Fruit fly (Drosophila melanogaster) whole organism, embryonic: ENCODE data around the gene pont.

Experiments used
- Antp ChIP-seq: fragments of 200-800 bp; sonication (Bioruptor generic); optimal IDR thresholded peaks from 3 replicates; lab custom pipeline; 2016; ENCODE audit warnings: missing biosample characterization, missing genetic modification characterization
- BEAF-32 ChIP-seq: fragments of 200-800 bp; sonication (Bioruptor generic); optimal IDR thresholded peaks from 3 replicates; lab custom pipeline; 2017; ENCODE audit warnings: missing biosample characterization, missing genetic modification characterization, mild to moderate bottlenecking, moderate library complexity, missing genetic modification reagents
- CG10267 ChIP-seq: fragments of 200-800 bp; sonication (Bioruptor generic); optimal IDR thresholded peaks from 2 replicates; lab custom pipeline; 2018; ENCODE audit warnings: missing biosample characterization, mild to moderate bottlenecking, missing genetic modification characterization, moderate library complexity
- CG11247 ChIP-seq: fragments of 200-800 bp; sonication (Bioruptor generic); IDR thresholded peaks from 2 replicates; pipeline ENCODE4 v1.3.6; 2022; ENCODE audit warnings: missing biosample characterization, missing genetic modification characterization
- CG12236 ChIP-seq: fragments of 200-800 bp; sonication (Bioruptor generic); optimal IDR thresholded peaks from 2 replicates; lab custom pipeline; 2016; ENCODE audit warnings: missing biosample characterization, missing genetic modification characterization
- CG1233 ChIP-seq: fragments of 200-800 bp; sonication (Bioruptor generic); optimal IDR thresholded peaks from 4 replicates; lab custom pipeline; 2018; ENCODE audit warnings: missing biosample characterization, mild to moderate bottlenecking, missing genetic modification characterization
- CG15479 ChIP-seq: fragments of 200-800 bp; sonication (Bioruptor generic); optimal IDR thresholded peaks from 3 replicates; lab custom pipeline; 2019; ENCODE audit warnings: missing biosample characterization, mild to moderate bottlenecking, missing genetic modification characterization, moderate library complexity
- CG15514 ChIP-seq: fragments of 200-800 bp; sonication (Bioruptor generic); optimal IDR thresholded peaks from 3 replicates; lab custom pipeline; 2017; ENCODE audit warnings: missing biosample characterization, missing genetic modification characterization, mild to moderate bottlenecking, moderate library complexity, missing genetic modification reagents
- CG15601 ChIP-seq: fragments of 200-800 bp; sonication (Bioruptor generic); optimal IDR thresholded peaks from 3 replicates; lab custom pipeline; 2019; ENCODE audit warnings: missing biosample characterization, mild to moderate bottlenecking, missing genetic modification characterization, moderate library complexity
- CG17359 ChIP-seq: fragments of 200-800 bp; sonication (Bioruptor generic); optimal IDR thresholded peaks from 3 replicates; lab custom pipeline; 2018; ENCODE audit warnings: missing biosample characterization, mild to moderate bottlenecking, missing genetic modification characterization, moderate library complexity
- CG17802 ChIP-seq: fragments of 200-800 bp; sonication (Bioruptor generic); optimal IDR thresholded peaks from 2 replicates; lab custom pipeline; 2018; ENCODE audit warnings: missing biosample characterization, mild to moderate bottlenecking, missing genetic modification characterization, moderate library complexity
- CG2889 ChIP-seq: fragments of 200-800 bp; sonication (Bioruptor generic); IDR thresholded peaks from 3 replicates; pipeline ENCODE4 v1.3.6; 2022; ENCODE audit warnings: missing biosample characterization, missing genetic modification characterization
- CG3163 ChIP-seq: fragments of 200-800 bp; sonication (Bioruptor generic); optimal IDR thresholded peaks from 3 replicates; lab custom pipeline; 2016; ENCODE audit warnings: missing biosample characterization, missing genetic modification characterization
- CG33213 ChIP-seq: fragments of 200-800 bp; sonication (Bioruptor generic); optimal IDR thresholded peaks from 3 replicates; lab custom pipeline; 2016; ENCODE audit warnings: missing biosample characterization, missing genetic modification characterization
- CG42726 ChIP-seq: fragments of 200-800 bp; sonication (Bioruptor generic); IDR thresholded peaks from 2 replicates; pipeline ENCODE4 v1.3.6; 2022; ENCODE audit warnings: missing biosample characterization, missing genetic modification characterization; ENCODE audit not compliant: partially characterized antibody
- CG4360 ChIP-seq: fragments of 200-800 bp; sonication (Bioruptor generic); IDR thresholded peaks from 2 replicates; pipeline ENCODE4 v1.3.6; 2022; ENCODE audit warnings: missing biosample characterization, missing genetic modification characterization
- CG6683 ChIP-seq: fragments of 200-800 bp; sonication (Bioruptor generic); optimal IDR thresholded peaks from 2 replicates; lab custom pipeline; 2017; ENCODE audit warnings: missing biosample characterization, mild to moderate bottlenecking, missing genetic modification characterization, missing genetic modification reagents
- CG8359 ChIP-seq: fragments of 200-800 bp; sonication (Bioruptor generic); optimal IDR thresholded peaks from 2 replicates; lab custom pipeline; 2017; ENCODE audit warnings: missing biosample characterization, mild to moderate bottlenecking, missing genetic modification characterization, borderline replicate concordance
- CG8478 ChIP-seq: fragments of >200 bp; optimal IDR thresholded peaks from 2 replicates; lab custom pipeline; 2018
- Dip2 ChIP-seq: fragments of 200-800 bp; sonication (Bioruptor generic); IDR thresholded peaks from 2 replicates; pipeline ENCODE4 v1.3.6; 2022; ENCODE audit warnings: missing biosample characterization, missing genetic modification characterization
- Ets65A ChIP-seq: fragments of 200-800 bp; sonication (Bioruptor generic); peaks from one replicate; lab custom pipeline; 2016; ENCODE audit warnings: missing biosample characterization, missing genetic modification characterization
- Fer3 ChIP-seq: fragments of 200-800 bp; sonication (Bioruptor generic); optimal IDR thresholded peaks from 2 replicates; lab custom pipeline; 2018; ENCODE audit warnings: missing biosample characterization, mild to moderate bottlenecking, missing genetic modification characterization, moderate library complexity
- Jarid2 ChIP-seq: fragments of 200-800 bp; sonication (Bioruptor generic); optimal IDR thresholded peaks from 3 replicates; lab custom pipeline; 2017; ENCODE audit warnings: mild to moderate bottlenecking, missing biosample characterization, missing genetic modification reagents, missing genetic modification characterization
- Meics ChIP-seq: fragments of 200-800 bp; sonication (Bioruptor generic); optimal IDR thresholded peaks from 2 replicates; lab custom pipeline; 2017; ENCODE audit warnings: missing biosample characterization, mild to moderate bottlenecking, missing genetic modification characterization
- Mes4 ChIP-seq: fragments of 200-800 bp; sonication (Bioruptor generic); optimal IDR thresholded peaks from 2 replicates; lab custom pipeline; 2016; ENCODE audit warnings: missing biosample characterization, missing genetic modification characterization
- Mrtf ChIP-seq: fragments of 200-800 bp; sonication (Bioruptor generic); IDR thresholded peaks from 3 replicates; pipeline ENCODE4 v1.3.6; 2022; ENCODE audit warnings: missing biosample characterization, missing genetic modification characterization
- NC2β ChIP-seq: fragments of 200-800 bp; sonication (Bioruptor generic); optimal IDR thresholded peaks from 2 replicates; lab custom pipeline; 2016; ENCODE audit warnings: missing biosample characterization, missing genetic modification characterization
- Neu2 ChIP-seq: fragments of 200-800 bp; sonication (Bioruptor generic); optimal IDR thresholded peaks from 3 replicates; lab custom pipeline; 2016; ENCODE audit warnings: missing biosample characterization, missing genetic modification characterization, borderline replicate concordance
- Sin3A ChIP-seq: fragments of >200 bp; optimal IDR thresholded peaks from 2 replicates; lab custom pipeline; 2018
- TFAM ChIP-seq: fragments of 200-800 bp; sonication (Bioruptor generic); optimal IDR thresholded peaks from 2 replicates; lab custom pipeline; 2017; ENCODE audit warnings: missing biosample characterization, missing genetic modification characterization, inconsistent platforms
- ac ChIP-seq: fragments of 200-800 bp; sonication (Bioruptor generic); optimal IDR thresholded peaks from 3 replicates; lab custom pipeline; 2017; ENCODE audit warnings: missing biosample characterization, mild to moderate bottlenecking, missing genetic modification characterization
- ash1 ChIP-seq: fragments of 200-800 bp; sonication (Bioruptor generic); optimal IDR thresholded peaks from 2 replicates; lab custom pipeline; 2018; ENCODE audit warnings: missing biosample characterization, mild to moderate bottlenecking, missing genetic modification characterization
- cas ChIP-seq: fragments of 200-800 bp; sonication (Bioruptor generic); IDR thresholded peaks from 2 replicates; pipeline ENCODE4 v1.3.6; 2022; ENCODE audit warnings: missing biosample characterization, missing genetic modification characterization
- caup ChIP-seq: fragments of 200-800 bp; sonication (Bioruptor generic); optimal IDR thresholded peaks from 3 replicates; lab custom pipeline; 2017; ENCODE audit warnings: missing biosample characterization, mild to moderate bottlenecking, missing genetic modification characterization, moderate library complexity; ENCODE audit not compliant: severe bottlenecking
- cg ChIP-seq: fragments of 200-800 bp; sonication (Bioruptor generic); optimal IDR thresholded peaks from 3 replicates; lab custom pipeline; 2019; ENCODE audit warnings: missing biosample characterization, mild to moderate bottlenecking, missing genetic modification characterization, moderate library complexity
- cwo ChIP-seq: fragments of 200-800 bp; sonication (Bioruptor generic); optimal IDR thresholded peaks from 3 replicates; lab custom pipeline; 2017; ENCODE audit warnings: missing biosample characterization, missing genetic modification characterization, mild to moderate bottlenecking, moderate library complexity, missing genetic modification reagents
- dati ChIP-seq: fragments of 200-800 bp; sonication (Bioruptor generic); IDR thresholded peaks from 2 replicates; pipeline ENCODE4 v1.3.6; 2022; ENCODE audit warnings: missing biosample characterization, missing genetic modification characterization
- en ChIP-seq: fragments of 200-800 bp; sonication (Bioruptor generic); optimal IDR thresholded peaks from 2 replicates; lab custom pipeline; 2016; ENCODE audit warnings: missing biosample characterization, missing genetic modification characterization
- eyg ChIP-seq: fragments of 200-800 bp; sonication (Bioruptor generic); optimal IDR thresholded peaks from 3 replicates; lab custom pipeline; 2016; ENCODE audit warnings: missing biosample characterization, missing genetic modification characterization
- fu2 ChIP-seq: fragments of 200-800 bp; sonication (Bioruptor generic); optimal IDR thresholded peaks from 2 replicates; lab custom pipeline; 2016; ENCODE audit warnings: missing biosample characterization, missing genetic modification characterization
- gt ChIP-seq: fragments of 200-800 bp; sonication (Bioruptor generic); IDR thresholded peaks from 2 replicates; pipeline ENCODE4 v1.3.6; 2022; ENCODE audit warnings: missing biosample characterization, missing genetic modification characterization
- hth ChIP-seq: fragments of >200 bp; optimal IDR thresholded peaks from 2 replicates; lab custom pipeline; 2017; ENCODE audit warnings: inconsistent platforms
- oc ChIP-seq: fragments of 200-800 bp; sonication (Bioruptor generic); optimal IDR thresholded peaks from 2 replicates; lab custom pipeline; 2018; ENCODE audit warnings: missing biosample characterization, mild to moderate bottlenecking, missing genetic modification characterization, moderate library complexity
- pho ChIP-seq: fragments of 200-800 bp; sonication (Bioruptor generic); optimal IDR thresholded peaks from 2 replicates; lab custom pipeline; 2016; ENCODE audit warnings: missing biosample characterization, missing genetic modification characterization
- phol ChIP-seq: fragments of 200-800 bp; sonication (Bioruptor generic); optimal IDR thresholded peaks from 3 replicates; lab custom pipeline; 2018; ENCODE audit warnings: missing biosample characterization, mild to moderate bottlenecking, missing genetic modification characterization, moderate library complexity
- sc ChIP-seq, 3 experiments: fragments of >200 bp in 2 of 3; fragments of 200-800 bp in 1 of 3; sonication (Bioruptor generic) in 1 of 3; optimal IDR thresholded peaks; 2 replicates in 2 of 3; 3 replicates in 1 of 3; lab custom pipeline; 2017; ENCODE audit warnings: mild to moderate bottlenecking in 1 of 3, missing biosample characterization in 1 of 3, missing genetic modification characterization in 1 of 3, missing genetic modification reagents in 1 of 3
- sd ChIP-seq: fragments of 200-800 bp; sonication (Bioruptor generic); optimal IDR thresholded peaks from 3 replicates; lab custom pipeline; 2018; ENCODE audit warnings: missing biosample characterization, mild to moderate bottlenecking, missing genetic modification characterization, moderate library complexity
- seq ChIP-seq: fragments of 200-800 bp; sonication (Bioruptor generic); IDR thresholded peaks from 2 replicates; pipeline ENCODE4 v1.3.6; 2022; ENCODE audit warnings: missing biosample characterization, missing genetic modification characterization
- slp2 ChIP-seq: fragments of 200-800 bp; sonication (Bioruptor generic); optimal IDR thresholded peaks from 2 replicates; lab custom pipeline; 2016; ENCODE audit warnings: missing biosample characterization, missing genetic modification characterization
- twi ChIP-seq: fragments of 200-800 bp; optimal IDR thresholded peaks from 2 replicates; lab custom pipeline; 2019; ENCODE audit warnings: missing biosample characterization, mild to moderate bottlenecking, missing genetic modification characterization, moderate library complexity
- wek ChIP-seq: fragments of 200-800 bp; sonication (Bioruptor generic); optimal IDR thresholded peaks from 3 replicates; lab custom pipeline; 2018; ENCODE audit warnings: missing biosample characterization, mild to moderate bottlenecking, missing genetic modification characterization, moderate library complexity

The pont gene

dm6 chr3R:10261800-10262199, at the start of gene pont, which contains the start of gene Sirt6 (continued):
- TF ChIP-seq CG8359 (GFP tag; lab: Kevin White, UChicago) (peak; percentile 77), dati (GFP tag; lab: Robert Waterston, UW) (no peak), Sin3A (lab: Kevin White, UChicago) (no peak), CG2889 (GFP tag; lab: Robert Waterston, UW) (no peak), phol (tag; lab: Kevin White, UChicago) (peak; percentile 97), CG15479 (peak; percentile 38), CG12236 (GFP tag; lab: Kevin White, UChicago) (no peak), cwo (GFP tag; lab: Kevin White, UChicago) (peak; percentile 94), fu2 (GFP tag; lab: Kevin White, UChicago) (no peak), hth (lab: Kevin White, UChicago) (no peak), sd (tag; lab: Kevin White, UChicago) (peak; percentile 89), Fer3 (tag; lab: Kevin White, UChicago) (peak; percentile 95), eyg (peak; percentile 15), pho (GFP tag; lab: Kevin White, UChicago) (peak; percentile 44), gt (GFP tag; lab: Robert Waterston, UW) (no peak), Meics (GFP tag; lab: Kevin White, UChicago) (peak; percentile 94), cg (no peak), ac (GFP tag; lab: Kevin White, UChicago) (peak; percentile 31), Neu2 (no peak), caup (GFP tag; lab: Kevin White, UChicago) (peak; percentile 91), CG42726 (no peak), en (GFP tag; lab: Kevin White, UChicago) (no peak), NC2β (peak; percentile 31), Ets65A (GFP tag; lab: Kevin White, UChicago) (peak; percentile 92), CG15514 (GFP tag; lab: Kevin White, UChicago) (peak; percentile 83), twi (peak; percentile 95), CG10267 (tag; lab: Kevin White, UChicago) (peak; percentile 94), CG17359 (tag; lab: Kevin White, UChicago) (peak; percentile 96), CG6683 (GFP tag; lab: Kevin White, UChicago) (peak; percentile 84), CG3163 (GFP tag; lab: Kevin White, UChicago) (peak; percentile 8), CG11247 (no peak), CG15601 (tag; lab: Kevin White, UChicago) (peak; percentile 95), CG4360 (GFP tag; lab: Robert Waterston, UW) (no peak), sc (optimal IDR thresholded peaks at IDR 0.05; lab: Kevin White, UChicago) (no peak), sc (GFP tag; optimal IDR thresholded peaks at IDR 0.05; lab: Kevin White, UChicago) (peak; percentile 88), CG33213 (GFP tag; lab: Kevin White, UChicago) (peak; percentile 14), TFAM (GFP tag; lab: Kevin White, UChicago) (peak; percentile 44), CG1233 (peak; percentile 94), Mes4 (GFP tag; lab: Kevin White, UChicago) (peak; percentile 33), Antp (peak; percentile 50), CG17802 (tag; lab: Kevin White, UChicago) (peak; percentile 70), Mrtf (GFP tag; lab: Robert Waterston, UW) (no peak), CG8478 (no peak), Jarid2 (GFP tag; lab: Kevin White, UChicago) (peak; percentile 66), cas (GFP tag; lab: Robert Waterston, UW) (no peak), Dip2 (GFP tag; lab: Robert Waterston, UW) (no peak), wek (GFP tag; lab: Kevin White, UChicago) (no peak), BEAF-32 (peak; percentile 26), slp2 (GFP tag; lab: Kevin White, UChicago) (no peak), seq (GFP tag; lab: Robert Waterston, UW) (no peak), oc (tag; lab: Kevin White, UChicago) (peak; percentile 95), ash1 (GFP tag; lab: Kevin White, UChicago) (peak; percentile 7)
